Fruit fly (Drosophila melanogaster) whole organism, pupa: ENCODE results near the gene par-6.

ENCODE experiments used
- CG10348 ChIP-seq: fragments of 200-800 bp; sonication (Bioruptor generic); IDR thresholded peaks from 2 replicates; pipeline ENCODE4 v1.3.6; 2022; ENCODE audit warnings: missing biosample characterization, missing genetic modification characterization
- CG12605 ChIP-seq: fragments of 200-800 bp; sonication (Bioruptor generic); IDR thresholded peaks from 2 replicates; pipeline ENCODE4 v1.3.6; 2022; ENCODE audit warnings: missing biosample characterization, missing genetic modification characterization
- CG13204 ChIP-seq: fragments of 200-800 bp; sonication (Bioruptor generic); optimal IDR thresholded peaks from 2 replicates; lab custom pipeline; 2018; ENCODE audit warnings: missing biosample characterization, mild to moderate bottlenecking, missing genetic modification characterization, moderate library complexity
- CG14655 ChIP-seq: fragments of 200-800 bp; sonication (Bioruptor generic); optimal IDR thresholded peaks from 3 replicates; lab custom pipeline; 2017; ENCODE audit warnings: mild to moderate bottlenecking, missing biosample characterization, missing genetic modification reagents, missing genetic modification characterization
- CG15710 ChIP-seq: fragments of 200-800 bp; sonication (Bioruptor generic); optimal IDR thresholded peaks from 2 replicates; lab custom pipeline; 2018; ENCODE audit warnings: missing biosample characterization, mild to moderate bottlenecking, missing genetic modification characterization, moderate library complexity
- CG17806 ChIP-seq: fragments of 200-800 bp; sonication (Bioruptor generic); optimal IDR thresholded peaks from 2 replicates; lab custom pipeline; 2018; ENCODE audit warnings: missing biosample characterization, mild to moderate bottlenecking, missing genetic modification characterization, moderate library complexity
- CG32121 ChIP-seq: fragments of 200-800 bp; sonication (Bioruptor generic); IDR thresholded peaks from 2 replicates; pipeline ENCODE4 v1.3.6; 2022; ENCODE audit warnings: missing biosample characterization, missing genetic modification characterization
- CG34367 ChIP-seq: fragments of 200-800 bp; sonication (Bioruptor generic); optimal IDR thresholded peaks from 2 replicates; lab custom pipeline; 2018; ENCODE audit warnings: missing biosample characterization, mild to moderate bottlenecking, missing genetic modification characterization
- CG4496 ChIP-seq: fragments of 200-800 bp; sonication (Bioruptor generic); IDR thresholded peaks from 3 replicates; pipeline ENCODE4 v1.3.6; 2022; ENCODE audit warnings: missing biosample characterization, missing genetic modification characterization
- CG8159 ChIP-seq: fragments of 200-800 bp; sonication (Bioruptor generic); optimal IDR thresholded peaks from 3 replicates; lab custom pipeline; 2018; ENCODE audit warnings: missing biosample characterization, mild to moderate bottlenecking, missing genetic modification characterization, moderate library complexity
- CG8301 ChIP-seq: fragments of 200-800 bp; sonication (Bioruptor generic); optimal IDR thresholded peaks from 2 replicates; lab custom pipeline; 2018; ENCODE audit warnings: missing biosample characterization, mild to moderate bottlenecking, missing genetic modification characterization
- CG9948 ChIP-seq: fragments of 200-800 bp; sonication (Bioruptor generic); optimal IDR thresholded peaks from 2 replicates; lab custom pipeline; 2018; ENCODE audit warnings: missing biosample characterization, mild to moderate bottlenecking, missing genetic modification characterization, moderate library complexity
- D1 ChIP-seq: fragments of 200-800 bp; sonication (Bioruptor generic); optimal IDR thresholded peaks from 2 replicates; lab custom pipeline; 2018; ENCODE audit warnings: missing biosample characterization, mild to moderate bottlenecking, missing genetic modification characterization, moderate library complexity
- EcR ChIP-seq: fragments of 200-800 bp; sonication (Bioruptor generic); optimal IDR thresholded peaks from 3 replicates; lab custom pipeline; 2019; ENCODE audit warnings: missing biosample characterization, missing genetic modification characterization, mild to moderate bottlenecking, moderate library complexity, missing genetic modification reagents
- Ets98B ChIP-seq: fragments of 200-800 bp; sonication (Bioruptor generic); IDR thresholded peaks from 2 replicates; pipeline ENCODE4 v1.3.6; 2022; ENCODE audit warnings: missing biosample characterization, missing genetic modification characterization
- Pif1A ChIP-seq: fragments of 200-800 bp; sonication (Bioruptor generic); optimal IDR thresholded peaks from 3 replicates; lab custom pipeline; 2016; ENCODE audit warnings: missing biosample characterization, missing genetic modification characterization
- Pif1B ChIP-seq: fragments of 200-800 bp; sonication (Bioruptor generic); optimal IDR thresholded peaks from 3 replicates; lab custom pipeline; 2016; ENCODE audit warnings: missing biosample characterization, missing genetic modification characterization
- Snoo ChIP-seq: fragments of 200-800 bp; sonication (Bioruptor generic); optimal IDR thresholded peaks from 3 replicates; lab custom pipeline; 2017; ENCODE audit warnings: missing biosample characterization, mild to moderate bottlenecking, missing genetic modification characterization, inconsistent platforms
- fd96Ca ChIP-seq: fragments of 200-800 bp; sonication (Bioruptor generic); IDR thresholded peaks from 3 replicates; pipeline ENCODE4 v1.3.6; 2022; ENCODE audit warnings: missing biosample characterization, missing genetic modification characterization
- gl ChIP-seq: fragments of 200-800 bp; sonication (Bioruptor generic); optimal IDR thresholded peaks from 2 replicates; lab custom pipeline; 2018; ENCODE audit warnings: missing biosample characterization, mild to moderate bottlenecking, missing genetic modification characterization
- rn ChIP-seq: fragments of 200-800 bp; sonication (Bioruptor generic); IDR thresholded peaks from 2 replicates; pipeline ENCODE4 v1.3.6; 2022; ENCODE audit warnings: missing biosample characterization, missing genetic modification characterization

The par-6 gene

DNA sequence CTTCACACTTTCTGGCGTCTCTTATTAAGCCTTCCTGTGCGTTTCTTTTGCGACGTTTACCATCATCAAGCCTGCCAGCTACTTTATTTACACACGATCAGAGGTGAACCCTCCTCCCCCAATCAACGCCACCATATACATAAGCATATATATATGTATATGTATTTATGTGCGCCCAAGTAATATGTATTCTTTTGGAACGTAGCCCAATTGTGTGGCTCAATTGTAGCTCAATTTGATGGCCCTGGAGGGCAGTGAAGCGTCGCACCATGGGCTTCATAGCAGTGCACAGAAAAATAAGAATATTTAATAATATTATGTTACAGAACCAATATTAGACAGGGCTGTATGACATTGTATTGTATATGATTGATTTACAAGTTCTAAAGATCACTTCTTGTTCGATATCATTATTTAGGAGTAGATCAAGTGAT, 38.7 kb downstream of the par-6 start:
- TF ChIP-seq CG8301 (tag; lab: Kevin White, UChicago): no peak
- no peak for TF ChIP-seq Ets98B (GFP tag; lab: Robert Waterston, UW)
- TF ChIP-seq CG10348 (GFP tag; lab: Robert Waterston, UW): no peak
- no peak for TF ChIP-seq CG15710 (tag; lab: Kevin White, UChicago)
- TF ChIP-seq gl (tag; lab: Kevin White, UChicago): no peak
- TF ChIP-seq rn (GFP tag; lab: Robert Waterston, UW): no peak
- TF ChIP-seq CG17806: no peak
- no peak for TF ChIP-seq CG9948
- no peak for TF ChIP-seq Pif1B (GFP tag; lab: Kevin White, UChicago)
- no peak for TF ChIP-seq EcR (GFP tag; lab: Kevin White, UChicago)
- no peak for TF ChIP-seq Pif1A
- no peak for TF ChIP-seq D1 (tag; lab: Kevin White, UChicago)
- TF ChIP-seq CG34367 (tag; lab: Kevin White, UChicago): no peak
- TF ChIP-seq CG13204: no peak
- TF ChIP-seq Snoo (tag; lab: Kevin White, UChicago): no peak
- TF ChIP-seq CG14655: no peak
- no peak for TF ChIP-seq CG12605 (GFP tag; lab: Robert Waterston, UW)
- TF ChIP-seq fd96Ca (GFP tag; lab: Robert Waterston, UW): no peak

DNA sequence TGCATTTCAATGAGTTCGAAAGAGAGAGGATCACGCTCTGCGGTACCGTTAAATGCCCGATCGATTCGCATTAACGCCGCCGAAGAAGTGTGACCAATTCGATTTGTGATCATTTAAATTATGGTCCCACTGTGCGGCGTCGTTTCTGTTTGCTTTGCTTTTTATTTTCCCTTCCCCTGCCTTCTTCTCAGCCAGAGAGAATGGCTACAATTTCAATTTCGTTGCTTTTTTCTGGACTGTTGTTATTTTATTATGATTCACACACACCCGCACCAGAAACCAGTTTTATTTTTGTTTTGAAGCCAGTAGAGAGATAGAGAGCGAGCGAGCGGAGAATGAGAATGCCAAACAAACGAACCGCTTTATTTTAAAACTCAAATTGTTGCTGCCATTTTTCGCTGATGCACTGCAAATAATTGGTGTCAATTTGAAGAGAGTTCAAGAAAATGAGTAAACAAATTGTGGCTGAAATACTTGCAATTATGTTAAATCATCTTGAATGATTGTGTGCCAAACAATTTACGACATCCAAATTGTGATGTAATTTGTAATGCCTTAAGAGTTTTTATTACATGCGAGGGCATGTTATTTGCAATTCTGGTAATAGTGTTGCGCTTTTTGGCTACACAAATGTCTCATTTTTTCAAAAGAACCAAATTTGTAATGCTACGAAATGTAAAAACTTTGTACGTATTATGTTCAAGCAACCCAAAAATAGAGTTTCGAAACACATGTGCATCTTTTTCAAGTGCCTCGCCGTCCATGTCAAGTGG, 39.6 kb downstream of the par-6 start:
- peak; percentile 84 for TF ChIP-seq CG14655
- peak; percentile 60 for TF ChIP-seq CG9948
- peak; percentile 79 for TF ChIP-seq CG8301 (tag; lab: Kevin White, UChicago)
- TF ChIP-seq gl (tag; lab: Kevin White, UChicago): no peak
- peak; percentile 46; the same call in 1 of the 2 replicates for TF ChIP-seq CG32121 (GFP tag; lab: Robert Waterston, UW)
- peak; percentile 68 for TF ChIP-seq CG17806
- peak; percentile 60; the same call in 1 of the 3 replicates for TF ChIP-seq CG4496 (GFP tag; lab: Robert Waterston, UW)
- TF ChIP-seq Snoo (tag; lab: Kevin White, UChicago): peak; percentile 68
- TF ChIP-seq EcR (GFP tag; lab: Kevin White, UChicago): no peak
- no peak for TF ChIP-seq rn (GFP tag; lab: Robert Waterston, UW)
- peak; percentile 37 for TF ChIP-seq CG34367 (tag; lab: Kevin White, UChicago)
- TF ChIP-seq fd96Ca (GFP tag; lab: Robert Waterston, UW): peak; percentile 62; the same call in 2 of the 3 replicates
- 0 out of 2 replicates have a peak, but pooled peaks have one; percentile 17 for TF ChIP-seq CG10348 (GFP tag; lab: Robert Waterston, UW)
- TF ChIP-seq Pif1B (GFP tag; lab: Kevin White, UChicago): peak; percentile 61
- TF ChIP-seq Ets98B (GFP tag; lab: Robert Waterston, UW): peak; percentile 52
- TF ChIP-seq CG13204: no peak
- TF ChIP-seq CG8159: peak; percentile 74
- 0 out of 2 replicates have a peak, but pooled peaks have one; percentile 11 for TF ChIP-seq CG12605 (GFP tag; lab: Robert Waterston, UW)
- TF ChIP-seq D1 (tag; lab: Kevin White, UChicago): peak; percentile 56
- TF ChIP-seq CG15710 (tag; lab: Kevin White, UChicago): peak; percentile 64
- peak; percentile 76 for TF ChIP-seq Pif1A

DNA sequence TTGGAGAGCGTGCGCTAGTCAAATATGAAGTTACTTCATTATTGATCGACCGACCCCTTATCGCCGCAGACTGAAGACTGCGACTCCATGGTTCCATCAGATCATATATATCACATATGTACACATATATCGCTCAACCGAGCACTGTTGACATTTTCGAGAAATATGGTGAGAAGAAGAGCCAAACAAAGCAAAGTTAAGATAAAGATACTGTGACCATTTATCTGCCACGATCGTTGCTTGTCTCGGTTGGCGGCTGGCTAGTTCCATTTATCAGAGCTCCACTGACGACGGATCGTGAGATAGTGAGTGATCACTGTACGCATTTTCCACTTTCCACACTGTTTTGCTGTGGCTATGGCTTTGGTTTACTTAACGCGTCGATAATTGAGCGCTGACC, 40.4 kb downstream of the par-6 start:
- TF ChIP-seq CG9948 (no peak), CG8301 (tag; lab: Kevin White, UChicago) (no peak), Pif1A (no peak), Ets98B (GFP tag; lab: Robert Waterston, UW) (no peak), CG14655 (no peak), CG17806 (no peak), fd96Ca (GFP tag; lab: Robert Waterston, UW) (no peak)

DNA sequence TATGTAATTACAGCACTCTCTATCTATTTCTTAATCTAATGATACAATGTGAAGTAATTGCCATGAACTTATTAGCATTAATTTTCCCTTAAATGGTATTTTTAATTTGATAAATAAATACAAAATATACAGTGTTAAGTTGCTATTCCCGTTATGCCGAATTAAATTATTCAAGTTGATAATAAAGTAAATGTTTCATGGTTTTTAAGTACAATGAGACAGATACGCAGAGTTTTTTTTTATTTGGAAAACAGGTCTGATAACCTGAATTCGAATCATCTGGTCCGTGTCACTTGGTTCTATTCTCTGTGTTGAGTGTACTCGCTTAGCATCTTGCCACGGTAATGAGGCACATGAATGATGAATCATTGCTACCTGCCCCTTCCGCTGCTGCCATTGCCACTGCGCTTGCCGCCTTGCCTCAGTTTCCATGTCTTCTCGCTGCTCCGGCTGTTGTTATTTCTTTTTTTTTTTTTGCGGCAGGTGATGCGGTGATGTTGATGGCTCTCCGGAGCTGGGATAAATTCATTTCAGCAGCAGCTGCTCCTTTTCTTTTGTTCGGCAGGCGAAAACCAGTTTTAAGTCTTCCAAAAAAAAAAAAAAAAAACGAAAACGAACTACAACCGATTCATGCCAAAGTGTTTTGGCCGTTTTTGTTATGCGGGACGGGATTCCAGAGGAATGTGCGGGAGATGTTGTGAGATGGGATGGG, 42.7 kb downstream of the par-6 start:
- TF ChIP-seq CG8159: peak; percentile 64
- TF ChIP-seq CG34367 (tag; lab: Kevin White, UChicago): peak; percentile 27
- TF ChIP-seq CG9948: peak; percentile 50
- peak; percentile 23 for TF ChIP-seq CG8301 (tag; lab: Kevin White, UChicago)
- TF ChIP-seq CG12605 (GFP tag; lab: Robert Waterston, UW): no peak
- no peak for TF ChIP-seq Ets98B (GFP tag; lab: Robert Waterston, UW)
- no peak for TF ChIP-seq Pif1A
- TF ChIP-seq CG17806: peak; percentile 6
- TF ChIP-seq CG14655: peak; percentile 57
- TF ChIP-seq EcR (GFP tag; lab: Kevin White, UChicago): peak; percentile 37
- peak; percentile 37 for TF ChIP-seq CG15710 (tag; lab: Kevin White, UChicago)
- TF ChIP-seq CG10348 (GFP tag; lab: Robert Waterston, UW): no peak
- 0 out of 3 replicates have a peak, but pooled peaks have one; percentile 50 for TF ChIP-seq CG4496 (GFP tag; lab: Robert Waterston, UW)
- TF ChIP-seq CG13204: peak; percentile 57
- TF ChIP-seq Snoo (tag; lab: Kevin White, UChicago): no peak
- TF ChIP-seq D1 (tag; lab: Kevin White, UChicago): no peak

DNA sequence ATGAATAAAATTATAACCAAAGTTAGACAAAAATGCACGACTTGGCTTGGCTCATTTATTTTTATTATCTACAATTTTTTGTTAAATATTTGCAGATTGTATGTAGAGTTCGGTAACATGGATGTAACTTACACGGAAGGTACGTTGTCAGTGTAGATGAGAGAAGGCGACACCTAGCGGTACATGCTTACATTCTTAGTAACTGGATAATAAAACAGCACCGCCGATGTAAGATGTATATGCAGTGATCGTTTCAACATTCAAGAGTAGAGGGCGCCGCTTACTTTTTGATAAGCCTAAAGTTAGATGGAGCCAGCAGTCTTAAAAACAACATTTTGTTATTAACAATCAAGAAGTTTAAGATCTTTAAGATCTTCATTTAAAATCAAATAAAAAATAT, 48.5 kb downstream of the par-6 start:
- no peak for TF ChIP-seq CG15710 (tag; lab: Kevin White, UChicago)
- TF ChIP-seq CG32121 (GFP tag; lab: Robert Waterston, UW): no peak
- no peak for TF ChIP-seq CG17806
- no peak for TF ChIP-seq fd96Ca (GFP tag; lab: Robert Waterston, UW)
- no peak for TF ChIP-seq CG4496 (GFP tag; lab: Robert Waterston, UW)
- TF ChIP-seq Pif1B (GFP tag; lab: Kevin White, UChicago): no peak
- TF ChIP-seq Ets98B (GFP tag; lab: Robert Waterston, UW): no peak
- no peak for TF ChIP-seq CG10348 (GFP tag; lab: Robert Waterston, UW)
- TF ChIP-seq CG14655: no peak
- no peak for TF ChIP-seq CG8159
- no peak for TF ChIP-seq CG8301 (tag; lab: Kevin White, UChicago)
- no peak for TF ChIP-seq Pif1A
- no peak for TF ChIP-seq CG12605 (GFP tag; lab: Robert Waterston, UW)
- TF ChIP-seq rn (GFP tag; lab: Robert Waterston, UW): no peak
- TF ChIP-seq CG34367 (tag; lab: Kevin White, UChicago): no peak
- no peak for TF ChIP-seq EcR (GFP tag; lab: Kevin White, UChicago)
- no peak for TF ChIP-seq CG13204
- TF ChIP-seq D1 (tag; lab: Kevin White, UChicago): no peak
- TF ChIP-seq gl (tag; lab: Kevin White, UChicago): no peak
- no peak for TF ChIP-seq CG9948
